Worm (Caenorhabditis elegans) whole organism, dauer: ENCODE measurements around the gene T10B5.7.
"Not testable (repeated sequence)": the region's sequence is repeated elsewhere in the genome, so short reads cannot be mapped to it uniquely, and the experiment has no call there.

ENCODE experiments used
- unc-62 ChIP-seq: sonication (generic microtip); optimal IDR thresholded peaks from 2 replicates; lab custom pipeline; 2017; ENCODE audit warnings: missing biosample characterization, missing genetic modification reagents, missing genetic modification characterization

Gene T10B5.7

ce11 chrV:1845977-1846376, at the start of gene T10B5.7:
Gene T10B5.7 (plus strand): TSS chrV:1846201.
- no peak for TF ChIP-seq unc-62 (GFP tag; lab: Kevin White, UChicago)

- TF ChIP-seq unc-62 (GFP tag; lab: Kevin White, UChicago): no peak
Measured at ce11 chrV:1797900-1798299, 48.1 kb upstream of the T10B5.7 start, which contains the start of gene F36H9.10. Gene F36H9.10 (plus strand): TSS chrV:1798200.

- no peak for TF ChIP-seq unc-62 (GFP tag; lab: Kevin White, UChicago)
Measured at ce11 chrV:1803043-1803442, 43.0 kb upstream of the T10B5.7 start, which contains the start of gene srt-41. Gene srt-41 (minus strand): TSS chrV:1803143.

- TF ChIP-seq unc-62 (GFP tag; lab: Kevin White, UChicago): no peak
Measured at ce11 chrV:1804034-1804542, 41.9 kb upstream of the T10B5.7 start.

- no peak for TF ChIP-seq unc-62 (GFP tag; lab: Kevin White, UChicago)
Measured at ce11 chrV:1804645-1805559, 41.1 kb upstream of the T10B5.7 start, which contains the start of the genes hsp-16.2 and hsp-16.41. Gene hsp-16.2 (minus strand): TSS chrV:1804957. Gene hsp-16.41 (plus strand): TSS chrV:1805178.

- no peak for TF ChIP-seq unc-62 (GFP tag; lab: Kevin White, UChicago)
Measured at ce11 chrV:1805724-1806316, 40.2 kb upstream of the T10B5.7 start.

- no peak for TF ChIP-seq unc-62 (GFP tag; lab: Kevin White, UChicago)
Measured at ce11 chrV:1807160-1807559, 38.8 kb upstream of the T10B5.7 start, which contains the start of gene srt-42. Gene srt-42 (plus strand): TSS chrV:1807460.

ce11 chrV:1811035-1811434, 35.0 kb upstream of the T10B5.7 start, which contains the start of gene Y46H3A.4:
Gene Y46H3A.4 (minus strand): TSS chrV:1811135.
- TF ChIP-seq unc-62 (GFP tag; lab: Kevin White, UChicago): no peak

- TF ChIP-seq unc-62 (GFP tag; lab: Kevin White, UChicago): not testable (repeated sequence)
Measured at ce11 chrV:1814784-1815183, 31.2 kb upstream of the T10B5.7 start, which contains the start of gene Y46H3A.5. Gene Y46H3A.5 (minus strand): TSS chrV:1814884.

ce11 chrV:1820016-1820415, 26.0 kb upstream of the T10B5.7 start:
- TF ChIP-seq unc-62 (GFP tag; lab: Kevin White, UChicago): no peak

- no peak for TF ChIP-seq unc-62 (GFP tag; lab: Kevin White, UChicago)
Measured at ce11 chrV:1820749-1821148, 25.3 kb upstream of the T10B5.7 start.

ce11 chrV:1821287-1821686, 24.7 kb upstream of the T10B5.7 start, which contains the start of the genes gly-7 and mrpl-39:
Gene gly-7 (minus strand): TSS chrV:1821323.
Gene mrpl-39 (plus strand): TSS chrV:1821579.
- TF ChIP-seq unc-62 (GFP tag; lab: Kevin White, UChicago): no peak

- TF ChIP-seq unc-62 (GFP tag; lab: Kevin White, UChicago): no peak
Measured at ce11 chrV:1824528-1824927, 21.5 kb upstream of the T10B5.7 start.

- TF ChIP-seq unc-62 (GFP tag; lab: Kevin White, UChicago): no peak
Measured at ce11 chrV:1829973-1830372, 16.0 kb upstream of the T10B5.7 start, which contains the start of gene Y32G9B.1. Gene Y32G9B.1 (minus strand): TSS chrV:1830073.

- TF ChIP-seq unc-62 (GFP tag; lab: Kevin White, UChicago): no peak
Measured at ce11 chrV:1841744-1842143, 4.3 kb upstream of the T10B5.7 start, which contains the start of gene T10B5.8. Gene T10B5.8 (plus strand): TSS chrV:1842044.
